Fruit fly (Drosophila melanogaster): ENCODE results near the gene Thor.

DNA sequence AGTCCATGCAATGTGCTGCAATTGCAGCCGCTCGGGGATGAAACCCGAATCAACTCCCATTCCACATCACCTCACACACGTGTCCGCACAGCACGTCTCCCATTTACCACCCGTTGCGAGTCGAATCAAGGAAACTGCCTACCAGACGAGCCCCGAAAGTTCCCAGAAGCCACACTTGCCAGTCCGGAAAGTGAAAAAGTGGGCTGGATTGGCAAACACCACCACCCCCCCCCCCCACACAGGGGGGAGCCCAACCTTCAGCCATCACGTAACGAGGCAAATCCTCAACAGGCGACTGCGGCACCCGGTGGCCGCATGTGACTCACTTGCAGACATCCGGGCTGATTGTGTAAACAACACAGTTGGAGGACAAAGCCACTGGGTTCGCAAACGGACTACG is 26.6 kb downstream of the Thor start:
- no peak for TF ChIP-seq Hmr (GFP tag; optimal IDR thresholded peaks at IDR 0.05)
- TF ChIP-seq Rx (GFP tag; IDR thresholded peaks at IDR 0.05): no peak
- TF ChIP-seq CG13296 (GFP tag; optimal IDR thresholded peaks at IDR 0.05): no peak
- no peak for TF ChIP-seq CG15514 (GFP tag; optimal IDR thresholded peaks at IDR 0.05)
- TF ChIP-seq CG7786 (GFP tag; optimal IDR thresholded peaks at IDR 0.05): no peak
- no peak for TF ChIP-seq CG31441 (GFP tag; IDR thresholded peaks at IDR 0.05)
